Worm (Caenorhabditis elegans) whole organism, L1 larva: ENCODE data around the gene C36E8.4.

Source experiments
- C04F5.9 ChIP-seq: sonication (generic microtip); optimal IDR thresholded peaks from 2 replicates; lab custom pipeline; 2016; ENCODE audit warnings: missing genetic modification characterization, missing compliant biosample characterization
- C16A3.4 ChIP-seq: fragments of 150-350 bp; optimal IDR thresholded peaks from 2 replicates; lab custom pipeline; 2014; ENCODE audit warnings: missing biosample characterization, missing genetic modification characterization
- F16B12.6 ChIP-seq: fragments of 150-350 bp; optimal IDR thresholded peaks from 2 replicates; lab custom pipeline; 2014; ENCODE audit warnings: missing biosample characterization, missing genetic modification characterization
- aha-1 ChIP-seq: fragments of 150-350 bp; optimal IDR thresholded peaks from 2 replicates; lab custom pipeline; 2014; ENCODE audit warnings: missing biosample characterization, missing genetic modification characterization
- alr-1 ChIP-seq: fragments of 200-800 bp; sonication (Bioruptor generic); optimal IDR thresholded peaks from 2 replicates; lab custom pipeline; 2018; ENCODE audit warnings: borderline replicate concordance, mild to moderate bottlenecking, missing genetic modification characterization, missing compliant biosample characterization
- ama-1 ChIP-seq: fragments of 150-350 bp; optimal IDR thresholded peaks from 2 replicates; lab custom pipeline; 2014
- ceh-63 ChIP-seq: fragments of 200-800 bp; sonication (Bioruptor generic); optimal IDR thresholded peaks from 2 replicates; lab custom pipeline; 2018; ENCODE audit warnings: mild to moderate bottlenecking, missing genetic modification characterization, missing compliant biosample characterization
- ceh-90 ChIP-seq: sonication (generic microtip); optimal IDR thresholded peaks from 2 replicates; lab custom pipeline; 2016; ENCODE audit warnings: missing genetic modification characterization, missing compliant biosample characterization
- ces-1 ChIP-seq: fragments of 150-350 bp; optimal IDR thresholded peaks from 2 replicates; lab custom pipeline; 2014; ENCODE audit warnings: missing biosample characterization, missing genetic modification reagents, missing genetic modification characterization
- dpl-1 ChIP-seq, 3 experiments: fragments of 150-350 bp in 2 of 3; sonication (generic microtip) in 1 of 3; optimal IDR thresholded peaks; 2 replicates each; lab custom pipeline; 2014 to 2017; ENCODE audit warnings: missing biosample characterization in 3 of 3, missing genetic modification characterization in 3 of 3, missing genetic modification reagents in 3 of 3
- dsc-1 ChIP-seq: sonication (generic microtip); optimal IDR thresholded peaks from 2 replicates; lab custom pipeline; 2016; ENCODE audit warnings: mild to moderate bottlenecking, missing genetic modification characterization, missing compliant biosample characterization
- efl-3 ChIP-seq: fragments of 200-800 bp; sonication (Bioruptor generic); optimal IDR thresholded peaks from 2 replicates; lab custom pipeline; 2018; ENCODE audit warnings: mild to moderate bottlenecking, missing genetic modification characterization, missing compliant biosample characterization
- elt-2 ChIP-seq: sonication (generic microtip); optimal IDR thresholded peaks from 2 replicates; lab custom pipeline; 2016; ENCODE audit warnings: missing genetic modification characterization, mild to moderate bottlenecking, inconsistent platforms, missing compliant biosample characterization, missing genetic modification reagents
- fkh-10 ChIP-seq: sonication (generic microtip); optimal IDR thresholded peaks from 2 replicates; lab custom pipeline; 2017; ENCODE audit warnings: missing biosample characterization, missing genetic modification reagents, missing genetic modification characterization
- hpl-2 ChIP-seq: fragments of 150-350 bp; optimal IDR thresholded peaks from 2 replicates; lab custom pipeline; 2014; ENCODE audit warnings: missing biosample characterization, missing genetic modification reagents, missing genetic modification characterization
- irx-1 ChIP-seq: sonication (generic microtip); optimal IDR thresholded peaks from 2 replicates; lab custom pipeline; 2016; ENCODE audit warnings: missing genetic modification characterization, missing compliant biosample characterization
- isw-1 ChIP-seq: fragments of 200-800 bp; sonication (Bioruptor generic); IDR thresholded peaks from 2 replicates; pipeline ENCODE4 v1.3.6; 2022; ENCODE audit warnings: missing genetic modification characterization, missing compliant biosample characterization
- jun-1 ChIP-seq: fragments of 150-350 bp; optimal IDR thresholded peaks from 2 replicates; lab custom pipeline; 2014; ENCODE audit warnings: missing biosample characterization, missing genetic modification reagents, missing genetic modification characterization
- lin-14 ChIP-seq: fragments of 200-800 bp; sonication (Bioruptor generic); optimal IDR thresholded peaks from 2 replicates; lab custom pipeline; 2018; ENCODE audit warnings: mild to moderate bottlenecking, missing genetic modification characterization, moderate library complexity, missing compliant biosample characterization
- lin-35 ChIP-seq, 2 experiments: fragments of 150-350 bp; optimal IDR thresholded peaks; 2 replicates each; lab custom pipeline; 2014; ENCODE audit warnings: missing biosample characterization in 2 of 2, missing genetic modification characterization in 2 of 2, missing genetic modification reagents in 2 of 2
- lin-39 ChIP-seq: fragments of 150-350 bp; optimal IDR thresholded peaks from 2 replicates; lab custom pipeline; 2014; ENCODE audit warnings: missing biosample characterization, missing genetic modification reagents, missing genetic modification characterization
- mab-9 ChIP-seq: fragments of 200-800 bp; sonication (Bioruptor generic); IDR thresholded peaks from 2 replicates; pipeline ENCODE4 v1.3.6; 2022; ENCODE audit warnings: missing genetic modification reagents, missing genetic modification characterization, missing compliant biosample characterization
- mdl-1 ChIP-seq, 2 experiments: fragments of 150-350 bp; optimal IDR thresholded peaks; 2 replicates each; lab custom pipeline; 2014 to 2017; ENCODE audit warnings: missing biosample characterization in 2 of 2, missing genetic modification characterization in 2 of 2, inconsistent platforms in 1 of 2
- mef-2 ChIP-seq: fragments of 150-350 bp; optimal IDR thresholded peaks from 2 replicates; lab custom pipeline; 2014; ENCODE audit warnings: missing biosample characterization, missing genetic modification characterization
- mep-1 ChIP-seq: fragments of 150-350 bp; optimal IDR thresholded peaks from 2 replicates; lab custom pipeline; 2014; ENCODE audit warnings: missing biosample characterization, missing genetic modification characterization
- nhr-12 ChIP-seq: sonication (generic microtip); optimal IDR thresholded peaks from 2 replicates; lab custom pipeline; 2017; ENCODE audit warnings: missing biosample characterization, missing genetic modification characterization
- nhr-20 ChIP-seq: sonication (generic microtip); optimal IDR thresholded peaks from 2 replicates; lab custom pipeline; 2016; ENCODE audit warnings: mild to moderate bottlenecking, missing genetic modification characterization, missing compliant biosample characterization
- nhr-71 ChIP-seq: sonication (generic microtip); optimal IDR thresholded peaks from 2 replicates; lab custom pipeline; 2016; ENCODE audit warnings: mild to moderate bottlenecking, missing genetic modification characterization, moderate library complexity, missing compliant biosample characterization
- nhr-76 ChIP-seq: sonication (generic microtip); optimal IDR thresholded peaks from 2 replicates; lab custom pipeline; 2017; ENCODE audit warnings: missing biosample characterization, missing genetic modification characterization
- nhr-85 ChIP-seq: sonication (generic microtip); peaks from one replicate; lab custom pipeline; 2016; ENCODE audit warnings: missing genetic modification characterization, inconsistent platforms, missing compliant biosample characterization
- pag-3 ChIP-seq: sonication (generic microtip); optimal IDR thresholded peaks from 2 replicates; lab custom pipeline; 2017; ENCODE audit warnings: missing genetic modification characterization, mild to moderate bottlenecking, missing compliant biosample characterization, antibody characterized with exemption, borderline replicate concordance; ENCODE audit not compliant: insufficient read depth
- pax-3 ChIP-seq: fragments of 200-800 bp; sonication (Bioruptor generic); optimal IDR thresholded peaks from 2 replicates; lab custom pipeline; 2018; ENCODE audit warnings: mild to moderate bottlenecking, missing genetic modification characterization, moderate library complexity, missing compliant biosample characterization
- pqm-1 ChIP-seq: sonication (generic microtip); optimal IDR thresholded peaks from 3 replicates; lab custom pipeline; 2017; ENCODE audit warnings: missing biosample characterization, missing genetic modification characterization
- rnt-1 ChIP-seq: sonication (generic microtip); optimal IDR thresholded peaks from 2 replicates; lab custom pipeline; 2016; ENCODE audit warnings: mild to moderate bottlenecking, missing genetic modification characterization, moderate library complexity, missing compliant biosample characterization
- skn-1 ChIP-seq: fragments of 150-350 bp; optimal IDR thresholded peaks from 2 replicates; lab custom pipeline; 2014; ENCODE audit warnings: missing biosample characterization, missing genetic modification characterization
- snu-23 ChIP-seq: sonication (generic microtip); optimal IDR thresholded peaks from 2 replicates; lab custom pipeline; 2016; ENCODE audit warnings: missing genetic modification characterization, missing compliant biosample characterization
- sox-4 ChIP-seq: sonication (generic microtip); optimal IDR thresholded peaks from 2 replicates; lab custom pipeline; 2016; ENCODE audit warnings: missing genetic modification characterization, missing compliant biosample characterization
- sup-37 ChIP-seq: fragments of 200-800 bp; sonication (Bioruptor generic); optimal IDR thresholded peaks from 2 replicates; lab custom pipeline; 2018; ENCODE audit warnings: mild to moderate bottlenecking, missing genetic modification characterization, missing compliant biosample characterization
- swsn-7 ChIP-seq: sonication (generic microtip); optimal IDR thresholded peaks from 2 replicates; lab custom pipeline; 2016; ENCODE audit warnings: missing genetic modification characterization, missing compliant biosample characterization
- tbx-2 ChIP-seq: sonication (generic microtip); optimal IDR thresholded peaks from 2 replicates; lab custom pipeline; 2016; ENCODE audit warnings: missing genetic modification characterization, missing compliant biosample characterization
- tlp-1 ChIP-seq: fragments of 150-350 bp; optimal IDR thresholded peaks from 2 replicates; lab custom pipeline; 2014; ENCODE audit warnings: missing biosample characterization, missing genetic modification characterization
- unc-130 ChIP-seq: fragments of 150-350 bp; optimal IDR thresholded peaks from 2 replicates; lab custom pipeline; 2017; ENCODE audit warnings: missing biosample characterization, missing genetic modification characterization, inconsistent platforms
- unc-98 ChIP-seq: fragments of 200-800 bp; sonication (Bioruptor generic); IDR thresholded peaks from 2 replicates; pipeline ENCODE4 v1.3.6; 2022; ENCODE audit warnings: missing genetic modification characterization, missing compliant biosample characterization
- vab-15 ChIP-seq: sonication (generic microtip); optimal IDR thresholded peaks from 2 replicates; lab custom pipeline; 2017; ENCODE audit warnings: missing genotype, mild to moderate bottlenecking, missing genetic modification characterization, missing compliant biosample characterization
- xbp-1 ChIP-seq: sonication (generic microtip); optimal IDR thresholded peaks from 2 replicates; lab custom pipeline; 2016; ENCODE audit warnings: missing genetic modification characterization, missing compliant biosample characterization
- zag-1 ChIP-seq: fragments of 150-350 bp; optimal IDR thresholded peaks from 2 replicates; lab custom pipeline; 2014; ENCODE audit warnings: missing biosample characterization, missing genetic modification characterization
- zip-4 ChIP-seq: fragments of 200-800 bp; sonication (Bioruptor generic); optimal IDR thresholded peaks from 2 replicates; lab custom pipeline; 2018; ENCODE audit warnings: mild to moderate bottlenecking, missing genetic modification characterization, moderate library complexity, missing compliant biosample characterization
- ztf-11 ChIP-seq, 2 experiments: sonication (generic microtip); optimal IDR thresholded peaks; 2 replicates each; lab custom pipeline; 2016 to 2017; ENCODE audit warnings: missing genetic modification characterization in 2 of 2, missing biosample characterization in 1 of 2, missing compliant biosample characterization in 1 of 2

The C36E8.4 gene

ce11 chrIII:4004064-4004580, 8.0 kb upstream of the C36E8.4 start, which contains the start of gene tif-1A (continued):
- TF ChIP-seq xbp-1 (tag; lab: Kevin White, UChicago) (peak; percentile 83), lin-14 (GFP tag; lab: Kevin White, UChicago) (peak; percentile 84), mab-9 (GFP tag; lab: Robert Waterston, UW) (no peak), vab-15 (no peak), skn-1 (tag; lab: Kevin White, UChicago) (peak; percentile 55), tbx-2 (tag; lab: Kevin White, UChicago) (peak; percentile 82), ces-1 (GFP tag; lab: Kevin White, UChicago) (no peak), pag-3 (tag; lab: Kevin White, UChicago) (no peak), mep-1 (tag; lab: Kevin White, UChicago) (peak; percentile 97), zip-4 (GFP tag; lab: Kevin White, UChicago) (peak; percentile 72), mdl-1 (tag; optimal IDR thresholded peaks at IDR 0.05; lab: Kevin White, UChicago) (peak in 1 of 2 experiments; percentile 67), snu-23 (peak; percentile 89), lin-39 (tag; lab: Kevin White, UChicago) (peak; percentile 88), nhr-12 (tag; lab: Kevin White, UChicago) (no peak), jun-1 (tag; lab: Kevin White, UChicago) (peak; percentile 62), efl-3 (GFP tag; lab: Kevin White, UChicago) (no peak), hpl-2 (GFP tag; lab: Kevin White, UChicago) (peak; percentile 76), isw-1 (GFP tag; lab: Robert Waterston, UW) (peak; percentile 64), zag-1 (tag; lab: Kevin White, UChicago) (no peak), nhr-76 (tag; lab: Kevin White, UChicago) (no peak), elt-2 (tag; lab: Kevin White, UChicago) (peak; percentile 90), nhr-71 (tag; lab: Kevin White, UChicago) (peak; percentile 90), mef-2 (tag; lab: Kevin White, UChicago) (peak; percentile 30), ztf-11 (tag; optimal IDR thresholded peaks at IDR 0.05; lab: Kevin White, UChicago) (peak in 1 of 2 experiments; percentile 61), C16A3.4 (peak; percentile 83), unc-130 (tag; lab: Kevin White, UChicago) (peak; percentile 74), pqm-1 (tag; lab: Kevin White, UChicago) (no peak), aha-1 (no peak), alr-1 (no peak), C04F5.9 (tag; lab: Kevin White, UChicago) (peak; percentile 64), unc-98 (GFP tag; lab: Robert Waterston, UW) (no peak), F16B12.6 (tag; lab: Kevin White, UChicago) (peak; percentile 67)

ce11 chrIII:4005446-4006192, 6.5 kb upstream of the C36E8.4 start, which contains the start of gene pxd-1:
Gene pxd-1 (plus strand): TSS chrIII:4006142.
- TF ChIP-seq tlp-1 (tag; lab: Kevin White, UChicago) (no peak), ztf-11 (tag; optimal IDR thresholded peaks at IDR 0.05; lab: Kevin White, UChicago) (no peak), ceh-63 (no peak), unc-98 (GFP tag; lab: Robert Waterston, UW) (no peak), ceh-90 (tag; lab: Kevin White, UChicago) (no peak), swsn-7 (tag; lab: Kevin White, UChicago) (no peak), pqm-1 (tag; lab: Kevin White, UChicago) (no peak), lin-39 (tag; lab: Kevin White, UChicago) (no peak), alr-1 (no peak), irx-1 (peak; percentile 12), nhr-20 (no peak), mep-1 (tag; lab: Kevin White, UChicago) (no peak), pax-3 (tag; lab: Kevin White, UChicago) (no peak), sox-4 (tag; lab: Kevin White, UChicago) (no peak), dpl-1 (GFP tag; optimal IDR thresholded peaks at IDR 0.05; lab: Kevin White, UChicago) (no peak), dsc-1 (tag; lab: Kevin White, UChicago) (peak; percentile 31), nhr-12 (tag; lab: Kevin White, UChicago) (no peak), mab-9 (GFP tag; lab: Robert Waterston, UW) (no peak), skn-1 (tag; lab: Kevin White, UChicago) (peak; percentile 4), ama-1 (lab: Kevin White, UChicago) (no peak), nhr-85 (tag; lab: Kevin White, UChicago) (peak; percentile 13), lin-35 (GFP tag; optimal IDR thresholded peaks at IDR 0.05; lab: Kevin White, UChicago) (peak; percentile 5 to 8), nhr-71 (tag; lab: Kevin White, UChicago) (peak; percentile 55), fkh-10 (GFP tag; lab: Kevin White, UChicago) (peak; percentile 56), rnt-1 (peak; percentile 58), sup-37 (GFP tag; lab: Kevin White, UChicago) (no peak), vab-15 (peak; percentile 37)
